Worm (Caenorhabditis elegans): ENCODE results near the gene F47B10.5.

DNA sequence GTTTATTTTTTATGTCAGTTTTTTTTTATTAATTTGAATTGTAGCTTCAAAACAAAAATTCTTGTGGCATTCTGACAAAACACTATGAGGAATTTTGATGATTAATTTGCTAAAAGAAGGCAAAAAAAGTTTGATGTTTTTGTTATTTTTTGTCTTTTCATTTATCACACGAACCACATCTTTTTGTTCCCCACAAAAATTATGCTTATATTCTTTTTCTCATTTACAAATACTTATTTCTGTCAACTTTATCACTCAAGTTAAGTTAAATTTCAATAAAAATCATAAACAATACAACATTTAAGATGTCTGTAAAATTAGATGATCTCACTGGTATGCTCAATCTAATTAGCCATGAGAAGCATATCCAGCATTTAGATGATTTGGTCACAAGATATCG is 2.2 kb downstream of the F47B10.5 start, which contains the start of gene F47B10.6:
- TF ChIP-seq unc-55 (GFP tag; optimal IDR thresholded peaks at IDR 0.05), result no peak
- TF ChIP-seq ref-2 (tag; optimal IDR thresholded peaks at IDR 0.05), result no peak
- no peak for TF ChIP-seq fkh-6 (tag; optimal IDR thresholded peaks at IDR 0.05)
- no peak for TF ChIP-seq fkh-10 (GFP tag; optimal IDR thresholded peaks at IDR 0.05)
- no peak for TF ChIP-seq ceh-34 (tag; optimal IDR thresholded peaks at IDR 0.05)
- TF ChIP-seq pha-2 (tag; optimal IDR thresholded peaks at IDR 0.05), result no peak
- no peak for TF ChIP-seq lim-6 (tag; optimal IDR thresholded peaks at IDR 0.05)
- no peak for TF ChIP-seq ztf-16 (tag; optimal IDR thresholded peaks at IDR 0.05)
- no peak for TF ChIP-seq pha-4 (tag; optimal IDR thresholded peaks at IDR 0.05)
- TF ChIP-seq nhr-11 (tag; optimal IDR thresholded peaks at IDR 0.05), result no peak
